Worm (Caenorhabditis elegans) whole organism, L4 larva: ENCODE data around the gene F20C5.11.

Source experiments
- D1046.2 ChIP-seq: fragments of 200-800 bp; sonication (Bioruptor generic); IDR thresholded peaks from 2 replicates; pipeline ENCODE4 v1.3.6; 2022; ENCODE audit warnings: missing genetic modification characterization, missing compliant biosample characterization
- F10B5.3 ChIP-seq: sonication (generic microtip); optimal IDR thresholded peaks from 2 replicates; lab custom pipeline; 2016; ENCODE audit warnings: mild to moderate bottlenecking, missing genetic modification characterization, missing compliant biosample characterization
- F37D6.2 ChIP-seq: sonication (generic microtip); optimal IDR thresholded peaks from 2 replicates; lab custom pipeline; 2016; ENCODE audit warnings: mild to moderate bottlenecking, missing genetic modification characterization, missing compliant biosample characterization
- F44E2.7 ChIP-seq: fragments of 200-800 bp; sonication (Bioruptor generic); IDR thresholded peaks from 2 replicates; pipeline ENCODE4 v2.1.2; 2022; ENCODE audit warnings: missing genetic modification characterization, missing compliant biosample characterization
- R02D3.7 ChIP-seq: fragments of 150-350 bp; sonication (generic microtip); optimal IDR thresholded peaks from 3 replicates; lab custom pipeline; 2014; ENCODE audit warnings: missing biosample characterization, missing genetic modification characterization
- T20F7.1 ChIP-seq: fragments of 200-800 bp; sonication (Bioruptor generic); optimal IDR thresholded peaks from 2 replicates; lab custom pipeline; 2018; ENCODE audit warnings: mild to moderate bottlenecking, missing genetic modification characterization, missing compliant biosample characterization
- T26A8.4 ChIP-seq: fragments of 200-800 bp; sonication (Bioruptor generic); IDR thresholded peaks from 2 replicates; pipeline ENCODE4 v1.3.6; 2022; ENCODE audit warnings: missing genetic modification characterization, missing compliant biosample characterization
- Y105C5A.15 ChIP-seq: fragments of 200-800 bp; sonication (Bioruptor generic); IDR thresholded peaks from 2 replicates; pipeline ENCODE4 v1.3.6; 2022; ENCODE audit warnings: missing genetic modification characterization, missing compliant biosample characterization
- Y75B8A.6 ChIP-seq: fragments of 200-800 bp; sonication (Bioruptor generic); IDR thresholded peaks from 2 replicates; pipeline ENCODE4 v1.3.6; 2022; ENCODE audit warnings: missing genetic modification reagents, missing genetic modification characterization, missing compliant biosample characterization
- ZK546.5 ChIP-seq, 2 experiments: sonication (generic microtip); optimal IDR thresholded peaks; 2 replicates each; lab custom pipeline; 2017; ENCODE audit warnings: missing biosample characterization in 2 of 2, missing genetic modification characterization in 2 of 2
- attf-4 ChIP-seq: sonication (generic microtip); optimal IDR thresholded peaks from 3 replicates; lab custom pipeline; 2017; ENCODE audit warnings: missing biosample characterization, missing genetic modification characterization
- ceh-20 ChIP-seq: fragments of 200-800 bp; sonication (Bioruptor generic); IDR thresholded peaks from 2 replicates; pipeline ENCODE4 v1.3.6; 2022; ENCODE audit warnings: missing genetic modification reagents, missing genetic modification characterization, missing compliant biosample characterization
- daf-12 ChIP-seq: fragments of 150-350 bp; optimal IDR thresholded peaks from 2 replicates; lab custom pipeline; 2014; ENCODE audit warnings: missing biosample characterization, missing genetic modification reagents, missing genetic modification characterization
- daf-16 ChIP-seq, 3 experiments: sonication (generic microtip); optimal IDR thresholded peaks; 2 replicates each; lab custom pipeline; 2016 to 2017; ENCODE audit warnings: missing genetic modification characterization in 3 of 3, missing genetic modification reagents in 3 of 3, mild to moderate bottlenecking in 2 of 3, missing compliant biosample characterization in 2 of 3, missing biosample characterization in 1 of 3, moderate library complexity in 1 of 3
- daf-8 ChIP-seq: fragments of 200-800 bp; sonication (Bioruptor generic); IDR thresholded peaks from 2 replicates; pipeline ENCODE4 v1.3.6; 2022; ENCODE audit warnings: missing genetic modification characterization, missing compliant biosample characterization
- dmd-6 ChIP-seq: fragments of 200-800 bp; sonication (Bioruptor generic); IDR thresholded peaks from 2 replicates; pipeline ENCODE4 v1.3.6; 2022; ENCODE audit warnings: missing genetic modification reagents, missing genetic modification characterization, missing compliant biosample characterization
- dve-1 ChIP-seq: sonication (generic microtip); optimal IDR thresholded peaks from 2 replicates; lab custom pipeline; 2017; ENCODE audit warnings: antibody characterized with exemption, mild to moderate bottlenecking, missing genetic modification characterization, missing compliant biosample characterization; ENCODE audit not compliant: insufficient read depth
- egl-43 ChIP-seq: fragments of 200-800 bp; sonication (Bioruptor generic); IDR thresholded peaks from 2 replicates; pipeline ENCODE4 v1.3.6; 2022; ENCODE audit warnings: missing genetic modification reagents, missing genetic modification characterization, missing compliant biosample characterization
- hif-1 ChIP-seq, 2 experiments: sonication (generic microtip); optimal IDR thresholded peaks; 2 replicates each; lab custom pipeline; 2016 to 2017; ENCODE audit warnings: missing compliant biosample characterization in 2 of 2, missing genetic modification characterization in 2 of 2, missing genetic modification reagents in 2 of 2, missing genotype in 2 of 2, mild to moderate bottlenecking in 1 of 2
- hlh-11 ChIP-seq: fragments of 200-800 bp; sonication (Bioruptor generic); optimal IDR thresholded peaks from 2 replicates; lab custom pipeline; 2018; ENCODE audit warnings: mild to moderate bottlenecking, missing genetic modification characterization, missing compliant biosample characterization
- lin-1 ChIP-seq: fragments of 200-800 bp; sonication (Bioruptor generic); IDR thresholded peaks from 2 replicates; pipeline ENCODE4 v1.3.6; 2022; ENCODE audit warnings: missing genetic modification reagents, missing genetic modification characterization, missing compliant biosample characterization
- mdl-1 ChIP-seq, 2 experiments: fragments of 150-350 bp in 1 of 2; sonication (generic microtip) in 1 of 2; optimal IDR thresholded peaks; 2 replicates each; lab custom pipeline; 2014 to 2017; ENCODE audit warnings: missing biosample characterization in 2 of 2, missing genetic modification characterization in 2 of 2
- mep-1 ChIP-seq: fragments of 150-350 bp; sonication (generic microtip); optimal IDR thresholded peaks from 3 replicates; lab custom pipeline; 2014; ENCODE audit warnings: missing biosample characterization, missing genetic modification characterization
- mes-2 ChIP-seq: sonication (generic microtip); optimal IDR thresholded peaks from 2 replicates; lab custom pipeline; 2016; ENCODE audit warnings: missing genotype, mild to moderate bottlenecking, missing genetic modification characterization, missing compliant biosample characterization; ENCODE audit not compliant: poor library complexity, severe bottlenecking
- nhr-10 ChIP-seq: fragments of 150-350 bp; optimal IDR thresholded peaks from 2 replicates; lab custom pipeline; 2014; ENCODE audit warnings: missing biosample characterization, missing genetic modification characterization
- nhr-28 ChIP-seq: fragments of 150-350 bp; optimal IDR thresholded peaks from 2 replicates; lab custom pipeline; 2014; ENCODE audit warnings: missing biosample characterization, missing genetic modification characterization
- nhr-77 ChIP-seq: fragments of 150-350 bp; optimal IDR thresholded peaks from 2 replicates; lab custom pipeline; 2014; ENCODE audit warnings: missing biosample characterization, missing genetic modification characterization
- pha-4 ChIP-seq, 2 experiments: fragments of 150-350 bp in 1 of 2; fragments of 200-800 bp in 1 of 2; sonication (Bioruptor generic) in 1 of 2; IDR thresholded peaks in 1 of 2; optimal IDR thresholded peaks in 1 of 2; 2 replicates each; pipeline versions ENCODE4 v1.3.6 to Lab custom; 2014 to 2022; ENCODE audit warnings: missing genetic modification characterization in 2 of 2, missing genetic modification reagents in 2 of 2, missing biosample characterization in 1 of 2, missing compliant biosample characterization in 1 of 2
- php-3 ChIP-seq: fragments of 200-800 bp; sonication (Bioruptor generic); IDR thresholded peaks from 2 replicates; pipeline ENCODE4 v1.3.6; 2022; ENCODE audit warnings: missing genetic modification reagents, missing genetic modification characterization, missing compliant biosample characterization
- pqm-1 ChIP-seq: sonication (generic microtip); optimal IDR thresholded peaks from 2 replicates; lab custom pipeline; 2017; ENCODE audit warnings: missing biosample characterization, missing genetic modification characterization
- rbr-2 ChIP-seq: sonication (generic microtip); optimal IDR thresholded peaks from 2 replicates; lab custom pipeline; 2016; ENCODE audit warnings: missing genotype, missing genetic modification characterization, missing compliant biosample characterization
- saeg-2 ChIP-seq: fragments of 200-800 bp; sonication (Bioruptor generic); IDR thresholded peaks from 2 replicates; pipeline ENCODE4 v1.3.6; 2022; ENCODE audit warnings: missing genetic modification reagents, missing genetic modification characterization, missing compliant biosample characterization
- sdz-12 ChIP-seq: fragments of 200-800 bp; sonication (Bioruptor generic); optimal IDR thresholded peaks from 2 replicates; lab custom pipeline; 2018; ENCODE audit warnings: mild to moderate bottlenecking, missing genetic modification characterization, missing compliant biosample characterization
- spr-1 ChIP-seq: sonication (generic microtip); optimal IDR thresholded peaks from 2 replicates; lab custom pipeline; 2016; ENCODE audit warnings: mild to moderate bottlenecking, missing genetic modification characterization, missing compliant biosample characterization
- tra-1 ChIP-seq: fragments of 200-800 bp; sonication (Bioruptor generic); IDR thresholded peaks from 2 replicates; pipeline ENCODE4 v1.3.6; 2022; ENCODE audit warnings: missing genetic modification reagents, missing genetic modification characterization, missing compliant biosample characterization
- unc-39 ChIP-seq: sonication (generic microtip); optimal IDR thresholded peaks from 2 replicates; lab custom pipeline; 2017; ENCODE audit warnings: missing biosample characterization, missing genetic modification characterization
- zfp-2 ChIP-seq: sonication (generic microtip); optimal IDR thresholded peaks from 2 replicates; lab custom pipeline; 2016; ENCODE audit warnings: mild to moderate bottlenecking, missing genetic modification characterization, missing compliant biosample characterization

Gene F20C5.11

ce11 chrIV:8737354-8737753 is 24.4 kb downstream of the F20C5.11 start (continued):
- TF ChIP-seq mdl-1 (tag; optimal IDR thresholded peaks at IDR 0.05; lab: Kevin White, UChicago) = no peak
- no peak for TF ChIP-seq zfp-2 (tag; lab: Kevin White, UChicago)
- TF ChIP-seq R02D3.7 (tag; lab: Kevin White, UChicago) = no peak
- TF ChIP-seq spr-1 (tag; lab: Kevin White, UChicago) = no peak
- no peak for TF ChIP-seq pha-4 (GFP tag; IDR thresholded peaks at IDR 0.05; lab: Robert Waterston, UW)
- no peak for TF ChIP-seq pha-4 (tag; optimal IDR thresholded peaks at IDR 0.05; lab: Kevin White, UChicago)
- TF ChIP-seq mes-2 (tag; lab: Kevin White, UChicago) = peak; percentile 27
- TF ChIP-seq daf-12 (tag; lab: Kevin White, UChicago) = no peak

- no peak for TF ChIP-seq ZK546.5 (tag; optimal IDR thresholded peaks at IDR 0.05; lab: Kevin White, UChicago)
- TF ChIP-seq Y75B8A.6 (GFP tag; lab: Robert Waterston, UW) = no peak
- no peak for TF ChIP-seq F44E2.7 (GFP tag; lab: Robert Waterston, UW)
- peak; percentile 63 for TF ChIP-seq dve-1 (tag; lab: Kevin White, UChicago)
- no peak for TF ChIP-seq sdz-12 (GFP tag; lab: Kevin White, UChicago)
- peak; percentile 47; the same call in 1 of the 2 replicates for TF ChIP-seq lin-1 (GFP tag; lab: Robert Waterston, UW)
- peak; percentile 60; the same call in 1 of the 2 replicates for TF ChIP-seq tra-1 (GFP tag; lab: Robert Waterston, UW)
- no peak for TF ChIP-seq rbr-2 (tag; lab: Kevin White, UChicago)
- no peak for TF ChIP-seq unc-39 (tag; lab: Kevin White, UChicago)
- TF ChIP-seq dmd-6 (GFP tag; lab: Robert Waterston, UW) = peak; percentile 68
- no peak for TF ChIP-seq D1046.2 (GFP tag; lab: Robert Waterston, UW)
- no peak for TF ChIP-seq attf-4 (tag; lab: Kevin White, UChicago)
- TF ChIP-seq nhr-28 (tag; lab: Kevin White, UChicago) = peak; percentile 60
- no peak for TF ChIP-seq F10B5.3
- peak; percentile 71; the same call in 1 of the 2 replicates for TF ChIP-seq ceh-20 (GFP tag; lab: Robert Waterston, UW)
- TF ChIP-seq php-3 (GFP tag; lab: Robert Waterston, UW) = peak; percentile 79
- peak; percentile 67 for TF ChIP-seq nhr-77 (tag; lab: Kevin White, UChicago)
- no peak for TF ChIP-seq daf-8
- no peak for TF ChIP-seq saeg-2 (GFP tag; lab: Robert Waterston, UW)
- TF ChIP-seq nhr-10 (tag; lab: Kevin White, UChicago) = no peak
- peak; percentile 47 for TF ChIP-seq T20F7.1 (GFP tag; lab: Kevin White, UChicago)
- TF ChIP-seq pqm-1 (tag; lab: Kevin White, UChicago) = peak; percentile 96
- no peak for TF ChIP-seq mes-2 (tag; lab: Kevin White, UChicago)
- TF ChIP-seq egl-43 = no peak
- no peak for TF ChIP-seq daf-16 (GFP tag; optimal IDR thresholded peaks at IDR 0.05; lab: Kevin White, UChicago)
- TF ChIP-seq daf-16 (tag; optimal IDR thresholded peaks at IDR 0.05; lab: Kevin White, UChicago) = peak; percentile 67
- TF ChIP-seq mep-1 (tag; lab: Kevin White, UChicago) = no peak
- TF ChIP-seq Y105C5A.15 (GFP tag; lab: Robert Waterston, UW) = no peak
- peak; percentile 47 for TF ChIP-seq hlh-11 (tag; lab: Kevin White, UChicago)
- TF ChIP-seq T26A8.4 = no peak
- TF ChIP-seq F37D6.2 (tag; lab: Kevin White, UChicago) = no peak
- peak in 1 of 2 experiments; percentile 42 for TF ChIP-seq hif-1 (tag; optimal IDR thresholded peaks at IDR 0.05; lab: Kevin White, UChicago)
Measured at ce11 chrIV:8730469-8730868, 31.3 kb downstream of the F20C5.11 start, which contains the start of gene F21D5.3. Gene F21D5.3 (plus strand): TSS chrIV:8730815.
